Worm (Caenorhabditis elegans): Measurements from ENCODE around the gene C13G5.2.

Gene C13G5.2

ce11 chrIII:8653457-8653856 lies 35.2 kb upstream of the C13G5.2 start (continued):
- no peak for TF ChIP-seq nhr-120 (GFP tag; IDR thresholded peaks at IDR 0.05)
- TF ChIP-seq Y53G8AR.9 (GFP tag; conservative IDR thresholded peaks at IDR 0.05), result no peak
- no peak for TF ChIP-seq lin-35 (GFP tag; optimal IDR thresholded peaks at IDR 0.05)
- TF ChIP-seq ceh-79 (tag; optimal IDR thresholded peaks at IDR 0.05), result no peak
- TF ChIP-seq mel-28 (tag; optimal IDR thresholded peaks at IDR 0.05; ENCODE audit: borderline replicate concordance), result no peak
- TF ChIP-seq aptf-3 (GFP tag; IDR thresholded peaks at IDR 0.05), result no peak
- no peak for TF ChIP-seq F57A8.1 (GFP tag; optimal IDR thresholded peaks at IDR 0.05)
- no peak for TF ChIP-seq B0336.3 (GFP tag; IDR thresholded peaks at IDR 0.05)
- no peak for TF ChIP-seq hlh-12 (tag; optimal IDR thresholded peaks at IDR 0.05)
- TF ChIP-seq tlf-1 (GFP tag; optimal IDR thresholded peaks at IDR 0.05), result no peak
- TF ChIP-seq gei-17 (GFP tag; optimal IDR thresholded peaks at IDR 0.05), result no peak
- TF ChIP-seq nhr-90 (tag; optimal IDR thresholded peaks at IDR 0.05), result peak; percentile 33
- TF ChIP-seq F39B2.1 (GFP tag; IDR thresholded peaks at IDR 0.05), result no peak
- no peak for TF ChIP-seq let-526 (GFP tag; IDR thresholded peaks at IDR 0.05)
- peak; percentile 20; the same call in 1 of the 2 replicates for TF ChIP-seq ceh-40 (GFP tag; IDR thresholded peaks at IDR 0.05)
- no peak for TF ChIP-seq ceh-100 (GFP tag; IDR thresholded peaks at IDR 0.05)
- TF ChIP-seq ztf-18 (tag; optimal IDR thresholded peaks at IDR 0.05), result no peak
- TF ChIP-seq attf-3 (GFP tag; conservative IDR thresholded peaks at IDR 0.05), result no peak
- no peak for TF ChIP-seq T26A5.8 (tag; optimal IDR thresholded peaks at IDR 0.05)

DNA sequence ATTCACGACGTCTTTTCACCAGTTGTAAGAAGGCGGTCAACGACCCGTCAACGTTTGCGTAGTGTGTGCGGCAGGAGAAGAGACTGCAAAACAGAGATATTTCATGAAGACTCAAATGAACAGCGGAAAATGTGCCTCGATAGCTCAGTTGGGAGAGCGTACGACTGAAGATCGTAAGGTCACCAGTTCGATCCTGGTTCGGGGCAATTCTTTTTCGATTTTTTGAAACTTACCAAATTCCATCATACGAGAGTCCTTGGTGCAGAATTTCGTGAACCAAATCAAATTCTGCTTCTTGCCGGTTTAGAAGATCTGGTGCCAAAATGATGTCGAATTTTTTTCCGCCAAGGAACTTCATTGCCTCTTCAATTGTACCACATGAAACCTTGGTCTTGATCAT lies 34.7 kb upstream of the C13G5.2 start:
- TF ChIP-seq rec-8 (tag; optimal IDR thresholded peaks at IDR 0.05) (no peak), madf-6 (GFP tag; IDR thresholded peaks at IDR 0.05) (peak; percentile 40; the same call in 1 of the 2 replicates), let-607 (tag; optimal IDR thresholded peaks at IDR 0.05) (peak in 1 of 2 experiments; percentile 18), F57A8.1 (GFP tag; optimal IDR thresholded peaks at IDR 0.05) (no peak), lir-1 (GFP tag; conservative IDR thresholded peaks at IDR 0.05) (no peak), egl-44 (GFP tag; IDR thresholded peaks at IDR 0.05) (peak; percentile 75), F37B4.10 (GFP tag; IDR thresholded peaks at IDR 0.05) (no peak), ztf-25 (GFP tag; IDR thresholded peaks at IDR 0.05) (no peak), ztf-28 (GFP tag; IDR thresholded peaks at IDR 0.05) (no peak), aptf-3 (GFP tag; IDR thresholded peaks at IDR 0.05) (no peak), rcor-1 (GFP tag; IDR thresholded peaks at IDR 0.05) (0 out of 2 replicates have a peak, but pooled peaks have one; percentile 29), T07F8.4 (tag; optimal IDR thresholded peaks at IDR 0.05) (no peak), madf-10 (tag; optimal IDR thresholded peaks at IDR 0.05) (no peak), Y53F4B.3 (GFP tag; IDR thresholded peaks at IDR 0.05) (no peak), lsy-27 (tag; optimal IDR thresholded peaks at IDR 0.05; ENCODE audit: borderline replicate concordance, insufficient read depth) (no peak), snpc-3.4 (tag; optimal IDR thresholded peaks at IDR 0.05) (peak; percentile 15), ztf-6 (GFP tag; IDR thresholded peaks at IDR 0.05) (peak; percentile 78; the same call in 1 of the 2 replicates), zim-3 (tag; optimal IDR thresholded peaks at IDR 0.05) (no peak), cebp-1 (GFP tag; IDR thresholded peaks at IDR 0.05) (no peak), cebp-1 (tag; optimal IDR thresholded peaks at IDR 0.05) (peak; percentile 29), repo-1 (tag; optimal IDR thresholded peaks at IDR 0.05) (peak; percentile 22), bed-2 (GFP tag; IDR thresholded peaks at IDR 0.05) (no peak), hmg-20 (GFP tag; IDR thresholded peaks at IDR 0.05) (no peak), B0035.1 (tag; optimal IDR thresholded peaks at IDR 0.05) (no peak), Y53G8AR.9 (GFP tag; conservative IDR thresholded peaks at IDR 0.05) (0 out of 2 replicates have a peak, but pooled peaks have one; percentile 20), ceh-40 (GFP tag; IDR thresholded peaks at IDR 0.05) (no peak), lin-40 (tag; optimal IDR thresholded peaks at IDR 0.05) (no peak), F49E8.2 (tag; optimal IDR thresholded peaks at IDR 0.05; ENCODE audit: insufficient read depth) (no peak), sea-2 (GFP tag; IDR thresholded peaks at IDR 0.05) (no peak), ceh-100 (GFP tag; IDR thresholded peaks at IDR 0.05) (no peak), dpff-1 (tag; optimal IDR thresholded peaks at IDR 0.05) (no peak), ceh-79 (tag; optimal IDR thresholded peaks at IDR 0.05) (no peak), lag-1 (GFP tag; IDR thresholded peaks at IDR 0.05) (no peak), atf-7 (tag; optimal IDR thresholded peaks at IDR 0.05) (no peak)

Data from whole organism, young adult.